Worm (Caenorhabditis elegans): Measurements from ENCODE around the gene brap-2.
A peak's percentile ranks its signal among the peaks of the same experiment; 100 is the strongest.

The brap-2 gene

DNA sequence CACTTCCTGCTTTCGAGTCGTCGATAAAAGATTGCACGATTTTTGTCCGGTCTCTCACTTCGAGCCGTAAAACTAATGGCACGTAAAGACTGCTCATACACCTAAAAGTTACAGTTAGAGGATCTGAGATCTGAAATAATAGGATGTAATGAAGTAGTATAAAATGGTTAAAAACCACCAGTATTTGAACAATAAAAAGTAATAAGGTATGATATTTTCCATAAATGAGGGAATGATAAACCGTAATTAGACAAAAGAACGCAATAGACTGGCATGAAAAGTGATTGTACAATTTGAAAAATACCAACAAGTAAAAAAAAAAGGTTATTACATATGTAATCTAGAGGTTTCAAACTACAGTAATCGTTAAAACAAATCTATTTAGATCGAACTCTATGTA lies at the start of gene brap-2:
TSS of gene brap-2 (minus strand) at position 101 of the 400 bp plus-strand sequence.
- TF ChIP-seq ztf-4 (tag; optimal IDR thresholded peaks at IDR 0.05): no peak
- no peak for TF ChIP-seq hmg-11 (tag; optimal IDR thresholded peaks at IDR 0.05)
- no peak for TF ChIP-seq elt-3 (tag; optimal IDR thresholded peaks at IDR 0.05)
- TF ChIP-seq nfya-1 (tag; optimal IDR thresholded peaks at IDR 0.05; ENCODE audit: insufficient read depth): no peak

DNA sequence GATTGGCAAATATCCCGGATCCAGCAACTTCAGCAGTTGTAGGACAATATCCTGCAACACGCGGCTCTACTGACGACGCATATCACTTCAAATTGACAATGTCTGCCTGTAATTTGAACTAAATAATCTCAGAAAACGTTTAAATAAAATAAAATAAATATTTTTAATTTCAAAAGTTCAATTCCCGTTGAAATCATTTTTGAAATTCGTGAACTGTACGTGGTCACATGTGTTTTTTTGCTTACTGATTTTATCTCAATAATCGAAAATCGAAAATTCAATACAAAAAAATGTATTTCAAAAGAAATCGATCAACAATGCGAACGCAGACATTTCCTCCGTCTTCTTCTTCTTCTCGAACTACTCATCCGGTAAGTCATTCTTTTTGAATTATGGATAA lies 44.6 kb upstream of the brap-2 start, which contains the start of gene F07F6.1:
TSS of gene F07F6.1 (plus strand) at position 301 of the 400 bp plus-strand sequence.
- TF ChIP-seq snpc-4 (tag; optimal IDR thresholded peaks at IDR 0.05) (no peak), nhr-12 (tag; optimal IDR thresholded peaks at IDR 0.05) (no peak), hmg-11 (tag; optimal IDR thresholded peaks at IDR 0.05) (no peak), mdl-1 (tag; optimal IDR thresholded peaks at IDR 0.05) (no peak), ceh-28 (tag; optimal IDR thresholded peaks at IDR 0.05) (no peak), nhr-23 (tag; optimal IDR thresholded peaks at IDR 0.05) (no peak), nhr-11 (tag; optimal IDR thresholded peaks at IDR 0.05) (no peak), zag-1 (tag; optimal IDR thresholded peaks at IDR 0.05) (no peak), unc-39 (tag; optimal IDR thresholded peaks at IDR 0.05) (no peak), lin-15B (tag; optimal IDR thresholded peaks at IDR 0.05) (no peak), nhr-76 (tag; optimal IDR thresholded peaks at IDR 0.05) (no peak), eor-1 (tag; optimal IDR thresholded peaks at IDR 0.05) (no peak), egl-27 (tag; optimal IDR thresholded peaks at IDR 0.05) (no peak), pqm-1 (tag; optimal IDR thresholded peaks at IDR 0.05) (no peak), unc-62 (GFP tag; optimal IDR thresholded peaks at IDR 0.05) (no peak), nhr-67 (tag; optimal IDR thresholded peaks at IDR 0.05) (no peak), sea-2 (GFP tag; optimal IDR thresholded peaks at IDR 0.05) (no peak)

DNA sequence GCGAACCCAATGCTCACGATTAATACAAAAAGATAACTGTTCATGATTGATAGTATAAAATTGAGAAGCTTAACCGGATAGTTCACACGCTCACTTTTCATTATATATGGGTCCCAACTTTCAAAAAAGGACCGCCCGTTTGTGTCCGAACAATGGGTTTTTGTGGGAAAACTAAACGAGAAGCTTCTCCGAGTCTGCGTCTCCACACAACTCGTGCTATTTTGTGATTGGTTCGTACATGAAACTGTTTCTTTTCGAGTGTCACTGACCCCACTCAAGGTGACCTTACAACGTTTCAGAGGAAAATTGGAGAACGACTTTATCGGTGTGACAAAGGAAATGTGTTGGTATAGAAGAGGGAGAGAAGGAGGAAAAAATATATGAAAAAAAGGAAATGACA lies 43.8 kb upstream of the brap-2 start, which contains the start of gene dct-5:
TSS of gene dct-5 (minus strand) at position 101 of the 400 bp plus-strand sequence.
- peak; percentile 29 for TF ChIP-seq nhr-25 (tag; optimal IDR thresholded peaks at IDR 0.05)
- TF ChIP-seq egl-27 (tag; optimal IDR thresholded peaks at IDR 0.05): no peak

DNA sequence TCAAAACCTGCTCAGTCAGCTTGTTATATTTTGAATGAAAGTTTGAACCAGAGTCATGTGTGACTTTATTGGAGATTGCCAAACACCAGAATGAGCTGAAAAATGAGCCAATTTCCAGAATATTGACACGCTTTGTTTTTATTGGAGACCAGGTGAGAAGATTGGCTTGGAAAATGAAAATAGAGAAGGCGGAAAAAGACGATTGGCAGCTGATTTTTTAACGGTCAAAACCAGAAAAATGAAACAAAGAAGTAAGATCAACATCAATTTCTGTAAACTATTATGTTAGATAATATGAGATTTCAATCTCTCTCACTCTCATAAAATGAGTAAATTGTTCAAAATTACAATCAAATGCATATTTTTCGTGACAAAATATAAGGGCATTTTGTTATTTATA lies 40.1 kb upstream of the brap-2 start, which contains the start of gene srx-114:
TSS of gene srx-114 (minus strand) at position 101 of the 400 bp plus-strand sequence.
- TF ChIP-seq lsy-12 (tag; optimal IDR thresholded peaks at IDR 0.05) (no peak), ztf-4 (tag; optimal IDR thresholded peaks at IDR 0.05) (no peak), ama-1 (optimal IDR thresholded peaks at IDR 0.05) (no peak), hmg-11 (tag; optimal IDR thresholded peaks at IDR 0.05) (no peak), pha-4 (tag; optimal IDR thresholded peaks at IDR 0.05) (no peak), ZK546.5 (tag; optimal IDR thresholded peaks at IDR 0.05) (no peak), nhr-67 (tag; optimal IDR thresholded peaks at IDR 0.05) (no peak), nhr-23 (tag; optimal IDR thresholded peaks at IDR 0.05) (no peak), jun-1 (tag; optimal IDR thresholded peaks at IDR 0.05) (no peak), elt-2 (tag; optimal IDR thresholded peaks at IDR 0.05) (no peak), R02D3.7 (tag; optimal IDR thresholded peaks at IDR 0.05) (no peak), ceh-9 (tag; optimal IDR thresholded peaks at IDR 0.05) (no peak), daf-12 (tag; optimal IDR thresholded peaks at IDR 0.05) (no peak), nhr-25 (tag; optimal IDR thresholded peaks at IDR 0.05) (no peak), nhr-12 (tag; optimal IDR thresholded peaks at IDR 0.05) (no peak), egl-27 (tag; optimal IDR thresholded peaks at IDR 0.05) (no peak), snpc-4 (tag; optimal IDR thresholded peaks at IDR 0.05) (no peak)

DNA sequence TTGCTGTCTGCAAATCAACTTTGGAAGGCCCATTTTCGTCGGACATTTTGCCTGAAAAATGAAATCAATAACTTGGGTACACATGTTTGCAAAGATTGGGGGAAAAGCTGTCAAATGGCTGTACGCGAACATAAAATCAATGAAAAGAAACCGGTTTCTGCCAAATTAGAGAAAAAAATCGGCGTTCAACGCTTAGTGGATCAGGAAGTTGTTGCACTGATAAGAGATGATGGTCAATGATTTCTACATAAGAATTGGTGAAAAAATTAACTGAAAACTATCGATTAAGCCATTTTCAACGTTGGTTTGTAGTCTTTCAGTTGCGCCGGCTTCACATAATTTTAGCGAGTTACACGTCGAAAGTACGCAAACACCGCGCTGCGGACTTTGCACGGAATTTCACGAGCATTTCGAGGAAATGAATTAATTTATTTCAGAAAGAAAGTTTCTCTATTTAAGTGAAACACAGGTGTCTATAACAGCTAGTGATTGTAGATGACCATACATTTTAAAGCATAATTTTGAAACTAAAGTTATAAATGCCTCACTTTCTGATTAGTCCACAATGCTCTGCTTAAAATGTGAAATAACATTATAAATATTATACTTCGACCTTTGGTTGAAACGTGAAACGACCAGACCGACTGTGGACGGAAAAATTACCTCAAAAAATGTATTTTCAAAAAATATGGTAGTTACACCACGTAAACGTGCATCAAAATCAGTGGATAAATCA lies 36.7 kb upstream of the brap-2 start, which contains the start of the genes F07F6.4 and F07F6.2:
TSS of gene F07F6.4 (minus strand) at position 51 of the 736 bp plus-strand sequence.
TSS of gene F07F6.2 (plus strand) at position 686 of the 736 bp plus-strand sequence.
- TF ChIP-seq unc-39 (tag; optimal IDR thresholded peaks at IDR 0.05) (no peak), nfya-1 (tag; optimal IDR thresholded peaks at IDR 0.05; ENCODE audit: insufficient read depth) (peak; percentile 31), snpc-4 (tag; optimal IDR thresholded peaks at IDR 0.05) (peak; percentile 41), elt-2 (tag; optimal IDR thresholded peaks at IDR 0.05) (peak; percentile 49), nhr-25 (tag; optimal IDR thresholded peaks at IDR 0.05) (peak; percentile 7), ZK546.5 (tag; optimal IDR thresholded peaks at IDR 0.05) (no peak), nhr-237 (tag; optimal IDR thresholded peaks at IDR 0.05) (no peak), lin-15B (tag; optimal IDR thresholded peaks at IDR 0.05) (peak; percentile 28), sea-2 (GFP tag; optimal IDR thresholded peaks at IDR 0.05) (no peak), hmg-11 (tag; optimal IDR thresholded peaks at IDR 0.05) (peak; percentile 22)

Measured in whole organism, L3 larva.